Fruit fly (Drosophila melanogaster) whole organism, embryonic: Measurements from ENCODE around the gene Ldsdh1.
A peak's percentile ranks its signal among the peaks of the same experiment; 100 is the strongest.

Source experiments
- Asciz ChIP-seq: fragments of 200-800 bp; sonication (Bioruptor generic); optimal IDR thresholded peaks from 2 replicates; lab custom pipeline; 2017; ENCODE audit warnings: missing biosample characterization, mild to moderate bottlenecking, missing genetic modification characterization, missing genetic modification reagents
- BtbVII ChIP-seq: fragments of 200-800 bp; sonication (Bioruptor generic); optimal IDR thresholded peaks from 3 replicates; lab custom pipeline; 2017; ENCODE audit warnings: missing biosample characterization, mild to moderate bottlenecking, missing genetic modification characterization
- Bteb2 ChIP-seq: fragments of 200-800 bp; sonication (Bioruptor generic); optimal IDR thresholded peaks from 2 replicates; lab custom pipeline; 2016; ENCODE audit warnings: missing biosample characterization, missing genetic modification characterization
- CG10267 ChIP-seq: fragments of 200-800 bp; sonication (Bioruptor generic); optimal IDR thresholded peaks from 2 replicates; lab custom pipeline; 2018; ENCODE audit warnings: missing biosample characterization, mild to moderate bottlenecking, missing genetic modification characterization, moderate library complexity
- CG11247 ChIP-seq: fragments of 200-800 bp; sonication (Bioruptor generic); IDR thresholded peaks from 2 replicates; pipeline ENCODE4 v1.3.6; 2022; ENCODE audit warnings: missing biosample characterization, missing genetic modification characterization
- CG11695 ChIP-seq: fragments of 200-800 bp; sonication (Bioruptor generic); IDR thresholded peaks from 3 replicates; pipeline ENCODE4 v1.3.6; 2022; ENCODE audit warnings: missing biosample characterization, missing genetic modification characterization
- CG12071 ChIP-seq: fragments of 200-800 bp; sonication (Bioruptor generic); optimal IDR thresholded peaks from 3 replicates; lab custom pipeline; 2018; ENCODE audit warnings: missing biosample characterization, mild to moderate bottlenecking, missing genetic modification characterization
- CG12219 ChIP-seq: fragments of 200-800 bp; sonication (Bioruptor generic); optimal IDR thresholded peaks from 3 replicates; lab custom pipeline; 2018; ENCODE audit warnings: missing biosample characterization, mild to moderate bottlenecking, missing genetic modification characterization
- CG12391 ChIP-seq: fragments of 200-800 bp; sonication (Bioruptor generic); optimal IDR thresholded peaks from 3 replicates; lab custom pipeline; 2018; ENCODE audit warnings: missing biosample characterization, mild to moderate bottlenecking, missing genetic modification characterization, moderate library complexity
- CG12769 ChIP-seq: fragments of 200-800 bp; sonication (Bioruptor generic); optimal IDR thresholded peaks from 2 replicates; lab custom pipeline; 2019; ENCODE audit warnings: missing biosample characterization, mild to moderate bottlenecking, missing genetic modification characterization, moderate library complexity
- CG13775 ChIP-seq: fragments of 200-800 bp; sonication (Bioruptor generic); optimal IDR thresholded peaks from 3 replicates; lab custom pipeline; 2017; ENCODE audit warnings: missing biosample characterization, mild to moderate bottlenecking, missing genetic modification characterization
- CG15269 ChIP-seq: fragments of 200-800 bp; sonication (Bioruptor generic); optimal IDR thresholded peaks from 2 replicates; lab custom pipeline; 2018; ENCODE audit warnings: missing biosample characterization, mild to moderate bottlenecking, missing genetic modification characterization, moderate library complexity
- CG17385 ChIP-seq: fragments of 200-800 bp; sonication (Bioruptor generic); optimal IDR thresholded peaks from 3 replicates; lab custom pipeline; 2018; ENCODE audit warnings: missing biosample characterization, mild to moderate bottlenecking, missing genetic modification characterization
- CG17829 ChIP-seq: fragments of 200-800 bp; optimal IDR thresholded peaks from 2 replicates; lab custom pipeline; 2019; ENCODE audit warnings: missing biosample characterization, mild to moderate bottlenecking, missing genetic modification characterization, moderate library complexity
- CG1832 ChIP-seq: fragments of 200-800 bp; sonication (Bioruptor generic); optimal IDR thresholded peaks from 2 replicates; lab custom pipeline; 2017; ENCODE audit warnings: missing biosample characterization, mild to moderate bottlenecking, missing genetic modification characterization, inconsistent platforms
- CG34224 ChIP-seq: fragments of 200-800 bp; sonication (Bioruptor generic); IDR thresholded peaks from 3 replicates; pipeline ENCODE4 v1.3.6; 2022; ENCODE audit warnings: missing biosample characterization, missing genetic modification characterization; ENCODE audit not compliant: partially characterized antibody
- CG42726 ChIP-seq: fragments of 200-800 bp; sonication (Bioruptor generic); IDR thresholded peaks from 2 replicates; pipeline ENCODE4 v1.3.6; 2022; ENCODE audit warnings: missing biosample characterization, missing genetic modification characterization; ENCODE audit not compliant: partially characterized antibody
- CG4328 ChIP-seq: fragments of 200-800 bp; sonication (Bioruptor generic); optimal IDR thresholded peaks from 3 replicates; lab custom pipeline; 2017; ENCODE audit warnings: missing biosample characterization, missing genetic modification reagents, missing genetic modification characterization
- CG8478 ChIP-seq: fragments of >200 bp; optimal IDR thresholded peaks from 2 replicates; lab custom pipeline; 2018
- CG8765 ChIP-seq: fragments of 200-800 bp; sonication (Bioruptor generic); IDR thresholded peaks from 2 replicates; pipeline ENCODE4 v1.3.6; 2022; ENCODE audit warnings: missing biosample characterization, missing genetic modification characterization
- CG9437 ChIP-seq: fragments of 200-800 bp; sonication (Bioruptor generic); optimal IDR thresholded peaks from 2 replicates; lab custom pipeline; 2018; ENCODE audit warnings: missing biosample characterization, mild to moderate bottlenecking, missing genetic modification characterization
- Dip3 ChIP-seq: fragments of 200-800 bp; sonication (Bioruptor generic); optimal IDR thresholded peaks from 3 replicates; lab custom pipeline; 2016; ENCODE audit warnings: missing biosample characterization, missing genetic modification characterization
- Dp ChIP-seq: fragments of 200-800 bp; sonication (Bioruptor generic); optimal IDR thresholded peaks from 2 replicates; lab custom pipeline; 2018; ENCODE audit warnings: missing biosample characterization, mild to moderate bottlenecking, missing genetic modification characterization, moderate library complexity
- Gsc ChIP-seq: fragments of 200-800 bp; sonication (Bioruptor generic); IDR thresholded peaks from 2 replicates; pipeline ENCODE4 v1.3.6; 2022; ENCODE audit warnings: missing biosample characterization, missing genetic modification characterization
- HLH3B ChIP-seq: fragments of 200-800 bp; sonication (Bioruptor generic); IDR thresholded peaks from 2 replicates; pipeline ENCODE4 v1.3.6; 2022; ENCODE audit warnings: missing biosample characterization, missing genetic modification characterization
- HLH4C ChIP-seq: fragments of 200-800 bp; sonication (Bioruptor generic); IDR thresholded peaks from 3 replicates; pipeline ENCODE4 v1.3.6; 2022; ENCODE audit warnings: missing biosample characterization, missing genetic modification characterization; ENCODE audit not compliant: partially characterized antibody
- HLHmδ ChIP-seq: fragments of 200-800 bp; sonication (Bioruptor generic); optimal IDR thresholded peaks from 2 replicates; lab custom pipeline; 2018; ENCODE audit warnings: missing biosample characterization, mild to moderate bottlenecking, missing genetic modification characterization, moderate library complexity
- HmgD ChIP-seq: fragments of 200-800 bp; sonication (Bioruptor generic); optimal IDR thresholded peaks from 3 replicates; lab custom pipeline; 2016; ENCODE audit warnings: missing biosample characterization, missing genetic modification characterization
- MBD-R2 ChIP-seq: fragments of 200-800 bp; sonication (Bioruptor generic); IDR thresholded peaks from 2 replicates; pipeline ENCODE4 v1.3.6; 2022; ENCODE audit warnings: missing biosample characterization, missing genetic modification characterization
- Nf-YA ChIP-seq: fragments of 200-800 bp; sonication (Bioruptor generic); IDR thresholded peaks from 2 replicates; pipeline ENCODE4 v1.3.6; 2022; ENCODE audit warnings: missing biosample characterization, missing genetic modification characterization
- Spps ChIP-seq: fragments of 200-800 bp; sonication (Bioruptor generic); optimal IDR thresholded peaks from 2 replicates; lab custom pipeline; 2018; ENCODE audit warnings: missing biosample characterization, mild to moderate bottlenecking, missing genetic modification characterization
- Xrp1 ChIP-seq: fragments of 200-800 bp; sonication (Bioruptor generic); IDR thresholded peaks from 2 replicates; pipeline ENCODE4 v1.3.6; 2022; ENCODE audit warnings: missing biosample characterization, missing genetic modification characterization
- ab ChIP-seq: fragments of 200-800 bp; sonication (Bioruptor generic); optimal IDR thresholded peaks from 2 replicates; lab custom pipeline; 2016; ENCODE audit warnings: missing biosample characterization, missing genetic modification characterization
- ash1 ChIP-seq: fragments of 200-800 bp; sonication (Bioruptor generic); optimal IDR thresholded peaks from 2 replicates; lab custom pipeline; 2018; ENCODE audit warnings: missing biosample characterization, mild to moderate bottlenecking, missing genetic modification characterization
- cad ChIP-seq: fragments of >200 bp; optimal IDR thresholded peaks from 2 replicates; lab custom pipeline; 2017; ENCODE audit warnings: missing biosample characterization, missing genetic modification characterization
- exex ChIP-seq: fragments of 200-800 bp; sonication (Bioruptor generic); optimal IDR thresholded peaks from 4 replicates; lab custom pipeline; 2018; ENCODE audit warnings: missing biosample characterization, mild to moderate bottlenecking, missing genetic modification characterization, moderate library complexity
- fd64A ChIP-seq: fragments of 200-800 bp; sonication (Bioruptor generic); optimal IDR thresholded peaks from 3 replicates; lab custom pipeline; 2018; ENCODE audit warnings: missing biosample characterization, mild to moderate bottlenecking, missing genetic modification characterization
- inv ChIP-seq: fragments of 200-800 bp; sonication (Bioruptor generic); IDR thresholded peaks from 2 replicates; pipeline ENCODE4 v1.3.6; 2022; ENCODE audit warnings: missing biosample characterization, missing genetic modification characterization; ENCODE audit not compliant: partially characterized antibody
- kah ChIP-seq: fragments of 200-800 bp; sonication (Bioruptor generic); optimal IDR thresholded peaks from 2 replicates; lab custom pipeline; 2018; ENCODE audit warnings: missing biosample characterization, mild to moderate bottlenecking, missing genetic modification characterization
- lab ChIP-seq: fragments of 200-800 bp; sonication (Bioruptor generic); optimal IDR thresholded peaks from 3 replicates; lab custom pipeline; 2017; ENCODE audit warnings: missing biosample characterization, missing genetic modification characterization, mild to moderate bottlenecking, moderate library complexity, missing genetic modification reagents
- lbe ChIP-seq: fragments of 200-800 bp; sonication (Bioruptor generic); optimal IDR thresholded peaks from 2 replicates; lab custom pipeline; 2016; ENCODE audit warnings: missing biosample characterization, mild to moderate bottlenecking, missing genetic modification characterization
- mirr ChIP-seq: fragments of 200-800 bp; sonication (Bioruptor generic); optimal IDR thresholded peaks from 3 replicates; lab custom pipeline; 2018; ENCODE audit warnings: missing biosample characterization, mild to moderate bottlenecking, missing genetic modification characterization
- otp ChIP-seq: fragments of 200-800 bp; sonication (Bioruptor generic); IDR thresholded peaks from 3 replicates; pipeline ENCODE4, ENCODE4 v1.3.6; 2022; ENCODE audit warnings: missing biosample characterization, missing genetic modification characterization
- prd ChIP-seq, 3 experiments: fragments of >200 bp in 2 of 3; fragments of 200-800 bp in 1 of 3; sonication (Bioruptor generic) in 1 of 3; optimal IDR thresholded peaks in 2 of 3; IDR thresholded peaks in 1 of 3; 2 replicates in 2 of 3; 3 replicates in 1 of 3; pipeline versions ENCODE4 v1.3.6 to Lab custom; 2017 to 2022; ENCODE audit warnings: missing biosample characterization in 1 of 3, missing genetic modification characterization in 1 of 3
- run ChIP-seq: fragments of 200-800 bp; sonication (Bioruptor generic); optimal IDR thresholded peaks from 3 replicates; lab custom pipeline; 2018; ENCODE audit warnings: missing biosample characterization, mild to moderate bottlenecking, missing genetic modification characterization
- sens ChIP-seq: fragments of 200-800 bp; sonication (Bioruptor generic); peaks from one replicate; lab custom pipeline; 2016; ENCODE audit warnings: missing biosample characterization, missing genetic modification characterization
- sna ChIP-seq: fragments of 200-800 bp; sonication (Bioruptor generic); IDR thresholded peaks from 2 replicates; pipeline ENCODE4 v1.3.6; 2022; ENCODE audit warnings: missing biosample characterization, missing genetic modification characterization; ENCODE audit not compliant: partially characterized antibody
- ssp ChIP-seq: fragments of 200-800 bp; sonication (Bioruptor generic); IDR thresholded peaks from 2 replicates; pipeline ENCODE4 v1.3.6; 2022; ENCODE audit warnings: missing biosample characterization, missing genetic modification characterization
- vfl ChIP-seq: fragments of 200-800 bp; sonication (Bioruptor generic); optimal IDR thresholded peaks from 2 replicates; lab custom pipeline; 2016; ENCODE audit warnings: missing biosample characterization, missing genetic modification characterization
- z ChIP-seq: fragments of 200-800 bp; sonication (Bioruptor generic); IDR thresholded peaks from 3 replicates; pipeline ENCODE4 v1.3.6; 2022; ENCODE audit warnings: missing biosample characterization, missing genetic modification characterization

Gene Ldsdh1

dm6 chrX:8058446-8058900 is 22.9 kb downstream of the Ldsdh1 start (continued):
- TF ChIP-seq MBD-R2 (GFP tag; lab: Robert Waterston, UW) (0 out of 2 replicates have a peak, but pooled peaks have one; percentile 16), Spps (tag; lab: Kevin White, UChicago) (no peak), ab (GFP tag; lab: Kevin White, UChicago) (no peak), inv (GFP tag; lab: Robert Waterston, UW) (no peak), Xrp1 (no peak), HLH3B (GFP tag; lab: Robert Waterston, UW) (no peak), CG11695 (no peak), CG8765 (GFP tag; lab: Robert Waterston, UW) (peak; percentile 37; the same call in 1 of the 2 replicates), HmgD (no peak), CG17385 (no peak), mirr (peak; percentile 79), sna (GFP tag; lab: Robert Waterston, UW) (no peak), CG12391 (tag; lab: Kevin White, UChicago) (peak; percentile 2), Gsc (GFP tag; lab: Robert Waterston, UW) (no peak), CG13775 (GFP tag; lab: Kevin White, UChicago) (no peak), CG8478 (lab: Kevin White, UChicago) (peak; percentile 72), kah (GFP tag; lab: Kevin White, UChicago) (no peak), CG1832 (GFP tag; lab: Kevin White, UChicago) (peak; percentile 74), Nf-YA (no peak), CG17829 (tag; lab: Kevin White, UChicago) (peak; percentile 20), CG4328 (GFP tag; lab: Kevin White, UChicago) (no peak), ssp (GFP tag; lab: Robert Waterston, UW) (no peak), otp (GFP tag; lab: Robert Waterston, UW) (0 out of 3 replicates have a peak, but pooled peaks have one; percentile 34), run (tag; lab: Kevin White, UChicago) (no peak), fd64A (GFP tag; lab: Kevin White, UChicago) (no peak), ash1 (GFP tag; lab: Kevin White, UChicago) (peak; percentile 68), prd (optimal IDR thresholded peaks at IDR 0.05; lab: Kevin White, UChicago) (no peak), prd (GFP tag; IDR thresholded peaks at IDR 0.05; lab: Robert Waterston, UW) (no peak), CG10267 (no peak), Bteb2 (GFP tag; lab: Kevin White, UChicago) (no peak), cad (GFP tag; lab: Kevin White, UChicago) (peak; percentile 22), CG15269 (tag; lab: Kevin White, UChicago) (no peak), CG34224 (peak; percentile 46; the same call in 2 of the 3 replicates), z (GFP tag; lab: Robert Waterston, UW) (peak; percentile 63; the same call in 2 of the 3 replicates), Asciz (no peak), HLH4C (GFP tag; lab: Robert Waterston, UW) (no peak), CG12769 (tag; lab: Kevin White, UChicago) (peak; percentile 29), lbe (peak; percentile 3), CG11247 (GFP tag; lab: Robert Waterston, UW) (no peak), exex (no peak), sens (GFP tag; lab: Kevin White, UChicago) (peak; percentile 87), BtbVII (GFP tag; lab: Kevin White, UChicago) (peak; percentile 38), CG12219 (GFP tag; lab: Kevin White, UChicago) (no peak), HLHmδ (GFP tag; lab: Kevin White, UChicago) (peak; percentile 74), CG12071 (GFP tag; lab: Kevin White, UChicago) (no peak), Dp (GFP tag; lab: Kevin White, UChicago) (no peak), CG42726 (GFP tag; lab: Robert Waterston, UW) (no peak), Dip3 (GFP tag; lab: Kevin White, UChicago) (no peak), CG9437 (GFP tag; lab: Kevin White, UChicago) (peak; percentile 98), lab (peak; percentile 15), vfl (GFP tag; lab: Kevin White, UChicago) (no peak)
